Worm (Caenorhabditis elegans) whole organism, young adult: ENCODE data around the gene srbc-39.

ENCODE experiments used
- F49E8.2 ChIP-seq: sonication (generic microtip); optimal IDR thresholded peaks from 3 replicates; lab custom pipeline; 2017; ENCODE audit warnings: missing genetic modification characterization, mild to moderate bottlenecking, missing compliant biosample characterization, antibody characterized with exemption, moderate library complexity; ENCODE audit not compliant: insufficient read depth
- ceh-40 ChIP-seq: fragments of 200-800 bp; sonication (Bioruptor generic); IDR thresholded peaks from 2 replicates; pipeline ENCODE4 v1.3.6; 2022; ENCODE audit warnings: missing genetic modification characterization, missing compliant biosample characterization
- efl-1 ChIP-seq: fragments of 150-350 bp; optimal IDR thresholded peaks from 2 replicates; lab custom pipeline; 2014; ENCODE audit warnings: missing biosample characterization, missing genetic modification reagents, missing genetic modification characterization
- hlh-12 ChIP-seq: sonication (generic microtip); optimal IDR thresholded peaks from 2 replicates; lab custom pipeline; 2016; ENCODE audit warnings: missing genetic modification characterization, missing compliant biosample characterization
- pha-4 ChIP-seq: fragments of 150-350 bp; sonication (generic microtip); optimal IDR thresholded peaks from 2 replicates; lab custom pipeline; 2014; ENCODE audit warnings: missing biosample characterization, missing genetic modification reagents, missing genetic modification characterization
- xnd-1 ChIP-seq: sonication (generic microtip); optimal IDR thresholded peaks from 2 replicates; lab custom pipeline; 2016; ENCODE audit warnings: missing genotype, missing genetic modification reagents, missing genetic modification characterization, missing compliant biosample characterization

- TF ChIP-seq efl-1 (no peak), ceh-40 (GFP tag; lab: Robert Waterston, UW) (no peak), xnd-1 (tag; lab: Kevin White, UChicago) (no peak), F49E8.2 (tag; lab: Kevin White, UChicago) (no peak), pha-4 (tag; lab: Kevin White, UChicago) (no peak), hlh-12 (tag; lab: Kevin White, UChicago) (no peak)
Measured at ce11 chrV:743348-743747, 34.4 kb downstream of the srbc-39 start, which contains the start of gene str-134.
